Fruit fly (Drosophila melanogaster): Measurements from ENCODE around the gene COX5B.

- TF ChIP-seq Mnt (GFP tag; optimal IDR thresholded peaks at IDR 0.05) (peak; percentile 54), CG7101 (tag; optimal IDR thresholded peaks at IDR 0.05) (peak; percentile 82), Crg-1 (GFP tag; optimal IDR thresholded peaks at IDR 0.05) (peak; percentile 5), bab1 (GFP tag; optimal IDR thresholded peaks at IDR 0.05) (no peak), CG33017 (tag; optimal IDR thresholded peaks at IDR 0.05) (peak; percentile 90), CG1620 (GFP tag; optimal IDR thresholded peaks at IDR 0.05) (peak; percentile 18), CG14711 (tag; optimal IDR thresholded peaks at IDR 0.05) (peak; percentile 63), ovo (GFP tag; optimal IDR thresholded peaks at IDR 0.05) (no peak)
Observed at dm6 chr2L:6601018-6601505, 43.5 kb downstream of the COX5B start, which contains the start of gene Dpp10.
